Worm (Caenorhabditis elegans): ENCODE results near the gene acbp-6.

DNA sequence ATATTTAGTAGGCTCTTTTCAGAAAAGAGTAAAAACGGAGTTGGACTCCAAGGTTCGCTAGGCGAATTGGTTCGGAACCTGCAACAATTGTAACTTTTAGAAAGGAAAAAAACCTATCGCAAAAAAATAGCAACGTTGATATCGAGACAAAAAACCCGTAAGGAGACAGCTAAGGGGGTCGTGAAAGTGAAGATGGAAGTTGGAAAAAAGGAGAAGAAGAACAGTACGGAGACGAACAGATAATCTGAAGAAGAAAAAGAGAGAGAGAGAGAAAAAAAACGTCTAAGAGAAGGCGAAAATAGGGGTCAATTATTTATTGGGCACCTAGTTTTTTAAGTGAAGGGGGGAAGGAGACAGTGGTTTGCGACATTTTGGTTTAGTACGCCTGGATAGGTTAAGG is 38.3 kb downstream of the acbp-6 start, which contains the start of gene lin-29:
- TF ChIP-seq hsf-1 (GFP tag; IDR thresholded peaks at IDR 0.05) (no peak), nhr-179 (tag; optimal IDR thresholded peaks at IDR 0.05) (no peak), unc-62 (GFP tag; optimal IDR thresholded peaks at IDR 0.05) (no peak), mel-28 (tag; optimal IDR thresholded peaks at IDR 0.05; ENCODE audit: borderline replicate concordance) (no peak), snpc-1.1 (tag; optimal IDR thresholded peaks at IDR 0.05; ENCODE audit: insufficient read depth) (no peak)
